Worm (Caenorhabditis elegans) whole organism, dauer: Measurements from ENCODE around the gene sax-3.

Experiments
- unc-62 ChIP-seq: sonication (generic microtip); optimal IDR thresholded peaks from 2 replicates; lab custom pipeline; 2017; ENCODE audit warnings: missing biosample characterization, missing genetic modification reagents, missing genetic modification characterization

sax-3 gene

ce11 chrX:3430020-3430419 is 35.7 kb downstream of the sax-3 start, which contains the start of gene ZK813.4:
Gene ZK813.4 (minus strand): TSS chrX:3430120.
- TF ChIP-seq unc-62 (GFP tag; lab: Kevin White, UChicago): no peak

ce11 chrX:3429122-3429521 is 36.6 kb downstream of the sax-3 start:
- TF ChIP-seq unc-62 (GFP tag; lab: Kevin White, UChicago): no peak

DNA sequence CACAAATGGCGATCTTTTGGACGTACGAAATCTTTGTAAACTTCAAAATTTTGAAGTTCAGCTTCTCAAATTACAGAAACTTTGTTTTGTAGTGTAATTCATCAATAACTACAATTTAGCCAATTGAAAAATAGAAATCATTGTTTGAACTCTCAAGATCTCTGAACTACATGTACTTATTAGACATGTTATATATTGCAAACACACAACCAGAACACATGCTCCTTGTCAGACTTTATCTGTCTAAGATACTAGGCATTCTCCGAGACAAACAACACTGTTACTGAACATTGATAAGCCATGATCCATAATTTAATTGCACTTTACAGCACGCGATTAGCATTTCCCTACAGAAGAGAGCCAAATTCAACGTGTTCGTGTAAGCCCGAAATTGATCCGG is 41.2 kb downstream of the sax-3 start, which contains the start of gene ZK813.6:
Gene ZK813.6, plus strand, starts transcription at position 301 of the 400 bp plus-strand sequence.
- no peak for TF ChIP-seq unc-62 (GFP tag; lab: Kevin White, UChicago)

ce11 chrX:3419084-3419483 is 46.6 kb downstream of the sax-3 start, which contains the start of gene C04F6.7:
Gene C04F6.7 (minus strand): TSS chrX:3419184.
- TF ChIP-seq unc-62 (GFP tag; lab: Kevin White, UChicago): no peak

DNA sequence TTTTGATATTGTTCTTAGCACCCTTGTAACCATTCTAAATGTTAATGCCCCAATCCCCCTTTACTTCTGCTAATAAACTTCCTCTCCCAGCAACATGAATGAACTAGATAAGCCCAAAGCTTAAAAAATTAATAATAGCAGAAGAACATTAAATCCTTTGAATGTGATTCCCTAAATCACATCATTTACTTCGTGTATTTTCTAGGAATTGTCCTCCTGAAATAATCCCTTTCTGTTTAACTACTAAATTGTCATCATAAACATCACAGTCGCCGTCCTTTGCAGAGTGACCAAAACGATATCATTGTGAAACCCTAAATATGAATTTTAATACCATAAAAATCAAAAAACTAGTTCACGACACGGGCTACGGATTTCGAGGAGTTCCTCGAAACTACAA is 49.7 kb downstream of the sax-3 start:
- no peak for TF ChIP-seq unc-62 (GFP tag; lab: Kevin White, UChicago)

- no peak for TF ChIP-seq unc-62 (GFP tag; lab: Kevin White, UChicago)
These were observed 51.0 kb downstream of the sax-3 start, which contains the start of gene dhs-27 for ce11 chrX:3414660-3415144. Gene dhs-27 (minus strand): TSS chrX:3414710.

ce11 chrX:3411565-3412022 is 54.1 kb downstream of the sax-3 start, which contains the start of gene unc-78:
Gene unc-78 (minus strand): TSS chrX:3411615.
- TF ChIP-seq unc-62 (GFP tag; lab: Kevin White, UChicago): no peak

DNA sequence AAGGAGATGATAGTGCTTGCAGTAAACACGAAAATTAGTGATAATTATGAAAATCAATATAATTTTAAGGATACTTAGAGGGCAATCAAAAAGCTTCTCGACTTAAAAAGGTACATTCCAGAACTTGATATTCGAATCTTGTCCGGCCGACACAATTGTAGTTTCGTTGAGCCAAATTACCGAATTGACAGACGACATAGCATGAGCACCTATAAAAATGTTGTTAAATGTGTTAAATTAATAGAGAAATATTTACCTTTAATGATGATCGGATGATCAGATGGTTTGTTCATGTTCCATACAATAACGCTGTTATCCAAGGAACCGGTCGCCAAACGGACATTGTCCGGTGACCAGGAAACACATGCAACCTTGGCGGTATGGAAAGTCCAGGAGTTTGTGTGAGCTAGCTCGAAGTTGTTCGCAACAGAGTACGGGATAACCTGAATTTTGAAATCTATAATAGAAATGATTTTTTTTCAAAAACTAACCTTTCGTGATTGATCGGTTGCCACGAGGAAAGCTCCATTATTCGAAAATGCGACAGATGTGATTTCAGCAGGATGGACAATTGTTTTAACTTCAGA is 56.9 kb downstream of the sax-3 start:
- TF ChIP-seq unc-62 (GFP tag; lab: Kevin White, UChicago): no peak

- TF ChIP-seq unc-62 (GFP tag; lab: Kevin White, UChicago): no peak
These were observed 62.5 kb downstream of the sax-3 start, which contains the start of gene vit-5 for ce11 chrX:3403195-3403594. Gene vit-5 (plus strand): TSS chrX:3403471.
